Worm (Caenorhabditis elegans) whole organism, mixed stage, embryonic: ENCODE results near the gene flor-1.
A peak's percentile ranks its signal among the peaks of the same experiment; 100 is the strongest.

ENCODE experiments used
- M03D4.4 ChIP-seq: sonication (generic microtip); optimal IDR thresholded peaks from 2 replicates; lab custom pipeline; 2017; ENCODE audit warnings: mild to moderate bottlenecking, missing genetic modification characterization, missing compliant biosample characterization
- bed-3 ChIP-seq: fragments of 200-800 bp; sonication (Bioruptor generic); optimal IDR thresholded peaks from 3 replicates; lab custom pipeline; 2018; ENCODE audit warnings: mild to moderate bottlenecking, missing genetic modification characterization, moderate library complexity, missing compliant biosample characterization
- blmp-1 ChIP-seq: fragments of 150-350 bp; optimal IDR thresholded peaks from 2 replicates; lab custom pipeline; 2014; ENCODE audit warnings: missing biosample characterization, missing genetic modification characterization
- ceh-39 ChIP-seq: fragments of 150-350 bp; optimal IDR thresholded peaks from 2 replicates; lab custom pipeline; 2014; ENCODE audit warnings: missing biosample characterization, missing genetic modification characterization
- ceh-43 ChIP-seq: fragments of 200-800 bp; sonication (Bioruptor generic); optimal IDR thresholded peaks from 2 replicates; lab custom pipeline; 2018; ENCODE audit warnings: mild to moderate bottlenecking, missing genetic modification characterization, moderate library complexity, missing compliant biosample characterization
- ceh-83 ChIP-seq: fragments of 200-800 bp; sonication (Bioruptor generic); optimal IDR thresholded peaks from 2 replicates; lab custom pipeline; 2018; ENCODE audit warnings: mild to moderate bottlenecking, missing genetic modification characterization, missing compliant biosample characterization
- ces-1 ChIP-seq: fragments of 150-350 bp; optimal IDR thresholded peaks from 2 replicates; lab custom pipeline; 2014; ENCODE audit warnings: missing biosample characterization, missing genetic modification reagents, missing genetic modification characterization
- cnd-1 ChIP-seq: fragments of 200-800 bp; sonication (Bioruptor generic); optimal IDR thresholded peaks from 2 replicates; lab custom pipeline; 2018; ENCODE audit warnings: mild to moderate bottlenecking, missing genetic modification characterization, missing compliant biosample characterization
- elt-1 ChIP-seq: sonication (generic microtip); optimal IDR thresholded peaks from 2 replicates; lab custom pipeline; 2017; ENCODE audit warnings: missing genetic modification characterization, mild to moderate bottlenecking, missing compliant biosample characterization, antibody characterized with exemption, moderate library complexity, borderline replicate concordance; ENCODE audit not compliant: insufficient read depth
- elt-3 ChIP-seq: fragments of 150-350 bp; optimal IDR thresholded peaks from 2 replicates; lab custom pipeline; 2014; ENCODE audit warnings: missing biosample characterization, missing genetic modification characterization
- flh-1 ChIP-seq: fragments of 200-800 bp; sonication (Bioruptor generic); optimal IDR thresholded peaks from 2 replicates; lab custom pipeline; 2018; ENCODE audit warnings: mild to moderate bottlenecking, missing genetic modification characterization, moderate library complexity, missing compliant biosample characterization
- ham-2 ChIP-seq: fragments of 200-800 bp; sonication (Bioruptor generic); optimal IDR thresholded peaks from 2 replicates; lab custom pipeline; 2018; ENCODE audit warnings: mild to moderate bottlenecking, missing genetic modification characterization, missing compliant biosample characterization
- hlh-1 ChIP-seq: fragments of 150-350 bp; optimal IDR thresholded peaks from 2 replicates; lab custom pipeline; 2014; ENCODE audit warnings: missing biosample characterization, missing genetic modification reagents, missing genetic modification characterization
- lin-13 ChIP-seq: fragments of 150-350 bp; optimal IDR thresholded peaks from 2 replicates; lab custom pipeline; 2014; ENCODE audit warnings: missing biosample characterization, missing genetic modification characterization
- lin-32 ChIP-seq: fragments of 200-800 bp; sonication (Bioruptor generic); optimal IDR thresholded peaks from 2 replicates; lab custom pipeline; 2018; ENCODE audit warnings: mild to moderate bottlenecking, missing genetic modification characterization, missing compliant biosample characterization
- lsy-2 ChIP-seq: fragments of 150-350 bp; optimal IDR thresholded peaks from 2 replicates; lab custom pipeline; 2014; ENCODE audit warnings: missing biosample characterization, missing genetic modification characterization
- mab-5 ChIP-seq: fragments of 150-350 bp; optimal IDR thresholded peaks from 2 replicates; lab custom pipeline; 2014; ENCODE audit warnings: missing biosample characterization, missing genetic modification characterization
- mep-1 ChIP-seq: fragments of 150-350 bp; optimal IDR thresholded peaks from 2 replicates; lab custom pipeline; 2017; ENCODE audit warnings: missing biosample characterization, missing genetic modification reagents, missing genetic modification characterization, inconsistent platforms
- mls-2 ChIP-seq: sonication (generic microtip); optimal IDR thresholded peaks from 2 replicates; lab custom pipeline; 2016; ENCODE audit warnings: mild to moderate bottlenecking, missing genetic modification characterization, moderate library complexity, missing compliant biosample characterization
- nhr-2 ChIP-seq: fragments of 150-350 bp; optimal IDR thresholded peaks from 2 replicates; lab custom pipeline; 2014; ENCODE audit warnings: missing biosample characterization, missing genetic modification characterization
- nhr-237 ChIP-seq: fragments of 150-350 bp; optimal IDR thresholded peaks from 2 replicates; lab custom pipeline; 2014; ENCODE audit warnings: missing biosample characterization, missing genetic modification characterization
- nhr-28 ChIP-seq: fragments of 150-350 bp; optimal IDR thresholded peaks from 2 replicates; lab custom pipeline; 2014; ENCODE audit warnings: missing biosample characterization, missing genetic modification characterization
- nhr-76 ChIP-seq: sonication (generic microtip); optimal IDR thresholded peaks from 2 replicates; lab custom pipeline; 2017; ENCODE audit warnings: missing biosample characterization, missing genetic modification characterization
- pha-4 ChIP-seq: fragments of 150-350 bp; optimal IDR thresholded peaks from 2 replicates; lab custom pipeline; 2018; ENCODE audit warnings: missing biosample characterization, missing genetic modification reagents, missing genetic modification characterization
- sem-2 ChIP-seq: fragments of 200-800 bp; sonication (Bioruptor generic); optimal IDR thresholded peaks from 2 replicates; lab custom pipeline; 2018; ENCODE audit warnings: mild to moderate bottlenecking, missing genetic modification characterization, missing compliant biosample characterization
- snpc-4 ChIP-seq: fragments of 150-350 bp; optimal IDR thresholded peaks from 2 replicates; lab custom pipeline; 2014; ENCODE audit warnings: missing biosample characterization, missing genetic modification characterization
- sptf-1 ChIP-seq: sonication (generic microtip); optimal IDR thresholded peaks from 2 replicates; lab custom pipeline; 2017; ENCODE audit warnings: mild to moderate bottlenecking, missing genetic modification characterization, moderate library complexity, missing compliant biosample characterization
- tbx-8 ChIP-seq: fragments of 200-800 bp; sonication (Bioruptor generic); optimal IDR thresholded peaks from 2 replicates; lab custom pipeline; 2018; ENCODE audit warnings: mild to moderate bottlenecking, missing genetic modification characterization, moderate library complexity, missing compliant biosample characterization
- unc-120 ChIP-seq: sonication (generic microtip); optimal IDR thresholded peaks from 2 replicates; lab custom pipeline; 2017; ENCODE audit warnings: missing genetic modification characterization, missing compliant biosample characterization; ENCODE audit not compliant: poor library complexity, severe bottlenecking
- unc-39 ChIP-seq: fragments of 150-350 bp; optimal IDR thresholded peaks from 2 replicates; lab custom pipeline; 2014; ENCODE audit warnings: missing biosample characterization, missing genetic modification characterization
- unc-62 ChIP-seq: fragments of 150-350 bp; optimal IDR thresholded peaks from 2 replicates; lab custom pipeline; 2014; ENCODE audit warnings: missing biosample characterization, missing genetic modification reagents, missing genetic modification characterization
- zip-8 ChIP-seq: fragments of 150-350 bp; optimal IDR thresholded peaks from 2 replicates; lab custom pipeline; 2014; ENCODE audit warnings: missing biosample characterization, missing genetic modification characterization
- ztf-11 ChIP-seq: fragments of 150-350 bp; optimal IDR thresholded peaks from 2 replicates; lab custom pipeline; 2014; ENCODE audit warnings: missing biosample characterization, missing genetic modification characterization

Gene flor-1

DNA sequence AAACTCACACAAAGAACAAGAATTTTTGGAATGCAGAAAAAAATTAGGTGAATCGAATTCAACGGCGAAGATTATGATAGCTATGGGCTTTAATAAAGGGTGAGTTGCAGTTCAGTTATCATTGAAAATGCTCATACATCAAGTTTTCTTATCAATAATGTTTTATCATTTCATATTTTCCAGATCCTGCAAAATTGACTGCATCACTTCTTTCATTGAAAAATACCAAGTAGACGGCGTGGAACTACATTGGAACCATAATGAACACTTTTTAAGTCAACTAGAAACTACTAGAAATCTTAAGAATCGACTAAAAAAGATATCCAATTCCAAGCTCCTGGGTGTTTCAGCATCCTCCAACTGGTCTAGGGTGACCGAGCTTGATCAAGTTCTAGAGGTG lies 23.9 kb upstream of the flor-1 start, which contains the start of gene K08F9.1:
TSS of gene K08F9.1 (minus strand) at position 101 of the 400 bp plus-strand sequence.
- no peak for TF ChIP-seq sem-2 (GFP tag; lab: Kevin White, UChicago)
- TF ChIP-seq nhr-76, result no peak
- TF ChIP-seq unc-39 (tag; lab: Kevin White, UChicago), result no peak
- TF ChIP-seq elt-1 (tag; lab: Kevin White, UChicago), result no peak
- no peak for TF ChIP-seq unc-120 (tag; lab: Kevin White, UChicago)
- no peak for TF ChIP-seq lin-13 (tag; lab: Kevin White, UChicago)
- TF ChIP-seq bed-3 (GFP tag; lab: Kevin White, UChicago), result no peak
- TF ChIP-seq elt-3, result no peak
- TF ChIP-seq blmp-1 (tag; lab: Kevin White, UChicago), result no peak
- no peak for TF ChIP-seq flh-1 (GFP tag; lab: Kevin White, UChicago)
- TF ChIP-seq zip-8, result no peak
- no peak for TF ChIP-seq lsy-2 (tag; lab: Kevin White, UChicago)
- TF ChIP-seq tbx-8 (GFP tag; lab: Kevin White, UChicago), result no peak
- no peak for TF ChIP-seq lin-32 (GFP tag; lab: Kevin White, UChicago)
- no peak for TF ChIP-seq mls-2 (tag; lab: Kevin White, UChicago)
- TF ChIP-seq unc-62 (GFP tag; lab: Kevin White, UChicago), result no peak
- no peak for TF ChIP-seq ceh-39 (tag; lab: Kevin White, UChicago)
- TF ChIP-seq M03D4.4, result no peak
- TF ChIP-seq, all 35 proteins: peak for 0

ce11 chrV:15140247-15140646 lies 20.8 kb upstream of the flor-1 start, which contains the start of gene K08F9.3:
TSS of gene K08F9.3 (plus strand) at chrV:15140547.
- TF ChIP-seq cnd-1 (tag; lab: Kevin White, UChicago), result no peak
- no peak for TF ChIP-seq unc-62 (GFP tag; lab: Kevin White, UChicago)
- TF ChIP-seq lsy-2 (tag; lab: Kevin White, UChicago), result no peak
- TF ChIP-seq M03D4.4, result no peak
- TF ChIP-seq elt-1 (tag; lab: Kevin White, UChicago), result no peak
- no peak for TF ChIP-seq lin-32 (GFP tag; lab: Kevin White, UChicago)
- TF ChIP-seq, all 35 proteins: peak for 0

DNA sequence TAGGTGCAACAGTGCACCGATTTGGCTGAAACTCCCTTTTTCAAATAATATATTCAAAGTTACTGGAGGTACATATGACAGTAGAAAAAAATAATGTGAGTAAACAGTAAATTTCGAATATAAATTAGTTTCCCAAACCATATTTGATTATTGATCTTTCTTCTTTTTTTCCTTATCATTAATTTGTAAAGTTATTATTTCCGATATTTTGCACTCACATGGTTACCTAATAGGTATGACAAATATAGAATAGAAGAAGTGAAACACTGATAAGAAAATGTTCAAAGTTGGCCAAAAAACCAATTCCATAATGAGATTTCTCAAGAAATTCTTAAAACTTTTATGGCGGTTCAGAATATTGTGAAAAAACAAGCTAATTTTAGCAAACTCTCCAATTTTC lies 20.4 kb upstream of the flor-1 start:
- TF ChIP-seq M03D4.4, result no peak
- TF ChIP-seq mep-1, result no peak
- TF ChIP-seq lsy-2 (tag; lab: Kevin White, UChicago), result no peak
- no peak for TF ChIP-seq unc-62 (GFP tag; lab: Kevin White, UChicago)
- TF ChIP-seq ztf-11 (tag; lab: Kevin White, UChicago), result no peak
- no peak for TF ChIP-seq ceh-43 (GFP tag; lab: Kevin White, UChicago)
- TF ChIP-seq ces-1, result no peak
- no peak for TF ChIP-seq ham-2 (GFP tag; lab: Kevin White, UChicago)

ce11 chrV:15136772-15137171 lies 17.4 kb upstream of the flor-1 start, which contains the start of gene aipl-1:
TSS of gene aipl-1 (minus strand) at chrV:15136801.
- TF ChIP-seq tbx-8 (GFP tag; lab: Kevin White, UChicago), result no peak
- TF ChIP-seq sptf-1 (tag; lab: Kevin White, UChicago), result peak; percentile 2
- TF ChIP-seq snpc-4 (tag; lab: Kevin White, UChicago), result no peak
- TF ChIP-seq unc-62 (GFP tag; lab: Kevin White, UChicago), result no peak
- TF ChIP-seq sem-2 (GFP tag; lab: Kevin White, UChicago), result no peak
- TF ChIP-seq mab-5 (tag; lab: Kevin White, UChicago), result no peak
- TF ChIP-seq M03D4.4, result no peak
- TF ChIP-seq nhr-237 (tag; lab: Kevin White, UChicago), result peak; percentile 62
- no peak for TF ChIP-seq bed-3 (GFP tag; lab: Kevin White, UChicago)
- peak; percentile 71 for TF ChIP-seq lsy-2 (tag; lab: Kevin White, UChicago)
- TF ChIP-seq ces-1, result peak; percentile 83
- no peak for TF ChIP-seq unc-39 (tag; lab: Kevin White, UChicago)
- TF ChIP-seq nhr-2 (tag; lab: Kevin White, UChicago), result no peak
- no peak for TF ChIP-seq zip-8
- no peak for TF ChIP-seq ham-2 (GFP tag; lab: Kevin White, UChicago)
- no peak for TF ChIP-seq nhr-28
- peak; percentile 27 for TF ChIP-seq hlh-1 (tag; lab: Kevin White, UChicago)
- TF ChIP-seq elt-3, result no peak
- peak; percentile 46 for TF ChIP-seq pha-4 (tag; lab: Kevin White, UChicago)
- no peak for TF ChIP-seq elt-1 (tag; lab: Kevin White, UChicago)
- peak; percentile 21 for TF ChIP-seq lin-13 (tag; lab: Kevin White, UChicago)
- TF ChIP-seq mep-1, result peak; percentile 80
- TF ChIP-seq ceh-83 (GFP tag; lab: Kevin White, UChicago), result no peak
- TF ChIP-seq blmp-1 (tag; lab: Kevin White, UChicago), result no peak
- TF ChIP-seq cnd-1 (tag; lab: Kevin White, UChicago), result no peak
- peak; percentile 21 for TF ChIP-seq ceh-39 (tag; lab: Kevin White, UChicago)
- TF ChIP-seq, all 35 proteins: peak for 9
